Worm (Caenorhabditis elegans): ENCODE results near the gene asp-12.

The asp-12 gene

ce11 chrV:8318135-8318534 lies 49.1 kb downstream of the asp-12 start, which contains the start of gene clec-219:
TSS of gene clec-219 (plus strand) at chrV:8318435.
- TF ChIP-seq attf-3 (GFP tag; conservative IDR thresholded peaks at IDR 0.05) (no peak), madf-6 (GFP tag; IDR thresholded peaks at IDR 0.05) (no peak), zim-3 (tag; optimal IDR thresholded peaks at IDR 0.05) (no peak), Y79H2A.3 (GFP tag; conservative IDR thresholded peaks at IDR 0.05) (no peak), C17E4.6 (GFP tag; IDR thresholded peaks at IDR 0.05) (no peak), B0261.1 (tag; optimal IDR thresholded peaks at IDR 0.05) (no peak), mel-28 (tag; optimal IDR thresholded peaks at IDR 0.05; ENCODE audit: borderline replicate concordance) (no peak)

Measured in whole organism, young adult.